Fruit fly (Drosophila melanogaster): ENCODE data around the gene CG9257.
A peak's percentile ranks its signal among the peaks of the same experiment; 100 is the strongest.

Gene CG9257

DNA sequence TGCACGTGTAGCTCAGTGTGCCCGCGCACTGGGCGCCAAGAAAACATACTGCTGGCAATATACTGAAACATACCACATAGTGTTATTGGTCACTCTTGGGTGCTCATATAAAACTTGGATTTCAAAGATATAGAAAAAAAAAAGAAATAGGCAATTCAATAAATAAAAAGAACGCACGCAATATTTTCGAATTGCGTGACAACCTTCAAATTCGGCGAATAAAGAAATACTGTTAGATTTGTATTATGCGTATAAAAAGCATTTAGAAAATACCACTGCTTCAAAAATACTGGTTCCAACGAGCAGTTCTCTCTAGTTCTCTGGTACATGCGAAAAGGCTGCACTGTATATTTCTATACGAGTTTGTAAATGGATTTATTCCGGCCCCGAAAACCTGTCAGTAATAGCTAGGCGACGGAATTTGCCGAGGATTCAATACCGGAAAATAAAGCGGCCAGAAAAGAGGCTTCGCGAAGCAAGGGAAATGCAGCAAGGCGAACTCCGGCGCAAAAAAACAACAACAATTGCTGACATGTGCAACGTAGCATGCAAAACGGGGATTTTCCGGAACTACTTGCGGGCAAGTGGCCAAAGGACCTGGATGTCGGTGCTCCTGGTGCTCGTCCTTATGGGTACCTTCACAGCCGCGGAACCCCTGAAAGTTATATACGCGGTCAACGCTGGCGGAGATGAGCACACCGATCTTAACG is at the start of gene CG9257 (continued):
- no peak for TF ChIP-seq CG8924 (tag; optimal IDR thresholded peaks at IDR 0.05)
- peak; percentile 23 for TF ChIP-seq trem (tag; optimal IDR thresholded peaks at IDR 0.05)
- no peak for TF ChIP-seq gcm2 (GFP tag; optimal IDR thresholded peaks at IDR 0.05)
- TF ChIP-seq ase (GFP tag; IDR thresholded peaks at IDR 0.05), result no peak
- no peak for TF ChIP-seq chif (GFP tag; optimal IDR thresholded peaks at IDR 0.05)
- peak; percentile 6 for TF ChIP-seq Antp (GFP tag; optimal IDR thresholded peaks at IDR 0.05)
- no peak for TF ChIP-seq MTF-1 (GFP tag; optimal IDR thresholded peaks at IDR 0.05; ENCODE audit: borderline replicate concordance)

DNA sequence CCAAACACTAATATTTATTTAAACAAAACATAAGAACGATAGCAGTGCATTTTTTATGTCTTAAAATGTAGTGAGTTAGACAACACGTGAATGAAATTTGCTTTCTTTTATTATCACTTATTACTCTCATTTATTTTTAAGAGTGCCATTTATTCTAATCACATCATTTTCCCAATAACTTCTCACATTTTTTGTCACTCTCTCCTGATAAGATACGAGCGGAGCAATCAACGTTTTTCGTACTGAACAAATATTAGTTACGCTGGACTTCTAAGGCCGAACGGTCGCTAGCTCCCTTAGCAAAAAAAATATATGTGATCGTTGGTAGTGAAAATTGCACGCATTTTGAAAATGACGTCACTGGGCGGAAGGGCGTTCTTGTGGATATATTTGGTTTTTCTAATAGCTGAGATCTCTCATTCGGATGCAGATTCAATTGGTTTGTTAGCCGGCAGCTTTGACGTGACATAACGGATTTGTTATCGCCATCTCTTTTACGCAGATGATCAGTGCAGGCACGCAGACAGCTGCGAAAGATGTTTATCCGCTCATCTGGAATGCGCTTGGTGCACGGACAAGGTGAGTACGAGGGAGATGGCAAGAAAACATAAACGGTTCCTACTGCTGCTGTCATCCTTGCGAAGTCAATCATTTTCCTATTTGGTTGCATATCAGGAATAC is 49.6 kb upstream of the CG9257 start, which contains the start of gene Itgbn:
TSS of gene Itgbn (plus strand) at position 251 of the 681 bp plus-strand sequence.
- TF ChIP-seq amos (GFP tag; IDR thresholded peaks at IDR 0.05; ENCODE audit: partially characterized antibody), result 0 out of 2 replicates have a peak, but pooled peaks have one; percentile 6
- TF ChIP-seq Dll (GFP tag; IDR thresholded peaks at IDR 0.05; ENCODE audit: partially characterized antibody), result no peak
- peak in 1 of 2 experiments; percentile 63 for TF ChIP-seq Pdp1 (GFP tag; optimal IDR thresholded peaks at IDR 0.05)
- no peak for TF ChIP-seq cg (GFP tag; optimal IDR thresholded peaks at IDR 0.05)
- TF ChIP-seq zen (tag; optimal IDR thresholded peaks at IDR 0.05), result peak; percentile 3
- TF ChIP-seq Jarid2 (GFP tag; optimal IDR thresholded peaks at IDR 0.05), result peak; percentile 53
- peak; percentile 61 for TF ChIP-seq exex (tag; optimal IDR thresholded peaks at IDR 0.05)
- TF ChIP-seq CG17359 (tag; optimal IDR thresholded peaks at IDR 0.05), result peak; percentile 8
- no peak for TF ChIP-seq CG13624 (GFP tag; optimal IDR thresholded peaks at IDR 0.05)
- no peak for TF ChIP-seq CG12769 (tag; optimal IDR thresholded peaks at IDR 0.05)
- TF ChIP-seq maf-S (GFP tag; optimal IDR thresholded peaks at IDR 0.05), result no peak
- 0 out of 3 replicates have a peak, but pooled peaks have one; percentile 10 for TF ChIP-seq mld (GFP tag; IDR thresholded peaks at IDR 0.05; ENCODE audit: partially characterized antibody)
- 0 out of 3 replicates have a peak, but pooled peaks have one; percentile 80 for TF ChIP-seq CG2199 (GFP tag; IDR thresholded peaks at IDR 0.05)
- peak in 1 of 2 experiments; percentile 40 for TF ChIP-seq eve (GFP tag; optimal IDR thresholded peaks at IDR 0.05)
- no peak for TF ChIP-seq CG13287 (GFP tag; IDR thresholded peaks at IDR 0.05; ENCODE audit: partially characterized antibody)
- TF ChIP-seq MTF-1 (GFP tag; optimal IDR thresholded peaks at IDR 0.05; ENCODE audit: borderline replicate concordance), result no peak
- peak; percentile 58 for TF ChIP-seq CG15479 (GFP tag; optimal IDR thresholded peaks at IDR 0.05)
- TF ChIP-seq sd (tag; optimal IDR thresholded peaks at IDR 0.05), result peak; percentile 54
- TF ChIP-seq Rfx (GFP tag; IDR thresholded peaks at IDR 0.05), result no peak
- no peak for TF ChIP-seq ems (GFP tag; optimal IDR thresholded peaks at IDR 0.05)
- TF ChIP-seq Med (GFP tag), result peak; percentile 65
- TF ChIP-seq CG1832 (GFP tag; optimal IDR thresholded peaks at IDR 0.05), result peak; percentile 44
- TF ChIP-seq CG13424 (tag; optimal IDR thresholded peaks at IDR 0.05), result no peak
- TF ChIP-seq CG4707 (GFP tag; optimal IDR thresholded peaks at IDR 0.05), result no peak
- peak; percentile 45 for TF ChIP-seq cwo (GFP tag; optimal IDR thresholded peaks at IDR 0.05)
- TF ChIP-seq pum (GFP tag; optimal IDR thresholded peaks at IDR 0.05), result no peak
- TF ChIP-seq ac (GFP tag; optimal IDR thresholded peaks at IDR 0.05), result peak; percentile 4
- TF ChIP-seq Nf-YB (GFP tag; optimal IDR thresholded peaks at IDR 0.05), result no peak
- peak; percentile 30; the same call in 1 of the 2 replicates for TF ChIP-seq GATAe (GFP tag; conservative IDR thresholded peaks at IDR 0.05)
- TF ChIP-seq sqz (GFP tag; optimal IDR thresholded peaks at IDR 0.05), result peak; percentile 29
- peak; percentile 38 for TF ChIP-seq mirr (GFP tag; optimal IDR thresholded peaks at IDR 0.05)
- peak; percentile 28 for TF ChIP-seq tll (GFP tag; optimal IDR thresholded peaks at IDR 0.05)
- TF ChIP-seq gro (GFP tag; optimal IDR thresholded peaks at IDR 0.05), result peak; percentile 20
- TF ChIP-seq CG10321 (GFP tag; IDR thresholded peaks at IDR 0.05), result 0 out of 2 replicates have a peak, but pooled peaks have one; percentile 35
- TF ChIP-seq grn (GFP tag; optimal IDR thresholded peaks at IDR 0.05), result peak; percentile 71
- no peak for TF ChIP-seq CG10654 (GFP tag; optimal IDR thresholded peaks at IDR 0.05)
- peak in 1 of 2 experiments; percentile 20 for TF ChIP-seq Trl (optimal IDR thresholded peaks at IDR 0.05)
- TF ChIP-seq Trl (GFP tag; optimal IDR thresholded peaks at IDR 0.05), result no peak

All from whole organism, embryonic.